Fruit fly (Drosophila melanogaster) whole organism, prepupa: ENCODE measurements around the gene Ca-beta.

Source experiments
- Blimp-1 ChIP-seq: fragments of 200-800 bp; sonication (Bioruptor generic); optimal IDR thresholded peaks from 3 replicates; lab custom pipeline; 2017; ENCODE audit warnings: missing biosample characterization, missing genetic modification characterization, mild to moderate bottlenecking, moderate library complexity, missing genetic modification reagents
- CG11294 ChIP-seq: fragments of 200-800 bp; sonication (Bioruptor generic); IDR thresholded peaks from 2 replicates; pipeline ENCODE4 v1.3.6; 2022; ENCODE audit warnings: missing biosample characterization, missing genetic modification characterization
- CG15336 ChIP-seq: fragments of 200-800 bp; sonication (Bioruptor generic); IDR thresholded peaks from 2 replicates; pipeline ENCODE4 v1.3.6; 2022; ENCODE audit warnings: missing biosample characterization, missing genetic modification characterization
- CG1621 ChIP-seq: fragments of 200-800 bp; sonication (Bioruptor generic); optimal IDR thresholded peaks from 3 replicates; lab custom pipeline; 2018; ENCODE audit warnings: missing biosample characterization, mild to moderate bottlenecking, missing genetic modification characterization
- CG16779 ChIP-seq: fragments of 200-800 bp; sonication (Bioruptor generic); optimal IDR thresholded peaks from 3 replicates; lab custom pipeline; 2017; ENCODE audit warnings: missing biosample characterization, mild to moderate bottlenecking, missing genetic modification characterization
- CG3032 ChIP-seq: fragments of 200-800 bp; optimal IDR thresholded peaks from 2 replicates; lab custom pipeline; 2019; ENCODE audit warnings: missing biosample characterization, mild to moderate bottlenecking, missing genetic modification characterization, moderate library complexity
- CG31627 ChIP-seq: fragments of 200-800 bp; sonication (Bioruptor generic); optimal IDR thresholded peaks from 3 replicates; lab custom pipeline; 2016; ENCODE audit warnings: missing biosample characterization, missing genetic modification characterization
- CG32006 ChIP-seq: fragments of 200-800 bp; sonication (Bioruptor generic); optimal IDR thresholded peaks from 3 replicates; lab custom pipeline; 2017; ENCODE audit warnings: missing biosample characterization, mild to moderate bottlenecking, missing genetic modification characterization
- CG34406 ChIP-seq: fragments of 200-800 bp; sonication (Bioruptor generic); optimal IDR thresholded peaks from 3 replicates; lab custom pipeline; 2016; ENCODE audit warnings: missing biosample characterization, missing genetic modification characterization
- CG3919 ChIP-seq: fragments of 200-800 bp; sonication (Bioruptor generic); optimal IDR thresholded peaks from 3 replicates; lab custom pipeline; 2016; ENCODE audit warnings: missing biosample characterization, missing genetic modification characterization
- CG4318 ChIP-seq: fragments of 200-800 bp; sonication (Bioruptor generic); optimal IDR thresholded peaks from 3 replicates; lab custom pipeline; 2017; ENCODE audit warnings: missing biosample characterization, mild to moderate bottlenecking, missing genetic modification characterization
- CG6163 ChIP-seq: fragments of 200-800 bp; sonication (Bioruptor generic); IDR thresholded peaks from 3 replicates; pipeline ENCODE4 v1.3.6; 2022; ENCODE audit warnings: missing biosample characterization, missing genetic modification characterization
- CG6276 ChIP-seq: fragments of 200-800 bp; sonication (Bioruptor generic); optimal IDR thresholded peaks from 2 replicates; lab custom pipeline; 2017; ENCODE audit warnings: missing biosample characterization, mild to moderate bottlenecking, missing genetic modification characterization
- CG6792 ChIP-seq: fragments of 200-800 bp; sonication (Bioruptor generic); optimal IDR thresholded peaks from 3 replicates; lab custom pipeline; 2016; ENCODE audit warnings: missing biosample characterization, missing genetic modification characterization
- CG6808 ChIP-seq: fragments of 200-800 bp; sonication (Bioruptor generic); optimal IDR thresholded peaks from 3 replicates; lab custom pipeline; 2017; ENCODE audit warnings: missing biosample characterization, missing genetic modification characterization, mild to moderate bottlenecking, moderate library complexity, missing genetic modification reagents
- CG6854 ChIP-seq: fragments of 200-800 bp; sonication (Bioruptor generic); optimal IDR thresholded peaks from 2 replicates; lab custom pipeline; 2017; ENCODE audit warnings: missing biosample characterization, mild to moderate bottlenecking, missing genetic modification characterization
- CG7368 ChIP-seq: fragments of 200-800 bp; sonication (Bioruptor generic); optimal IDR thresholded peaks from 3 replicates; lab custom pipeline; 2016; ENCODE audit warnings: missing biosample characterization, missing genetic modification characterization
- CG8119 ChIP-seq: fragments of 200-800 bp; sonication (Bioruptor generic); IDR thresholded peaks from 3 replicates; pipeline ENCODE4 v1.3.6; 2022; ENCODE audit warnings: missing biosample characterization, missing genetic modification characterization
- CG8632 ChIP-seq: fragments of 200-800 bp; sonication (Bioruptor generic); optimal IDR thresholded peaks from 3 replicates; lab custom pipeline; 2016; ENCODE audit warnings: missing biosample characterization, missing genetic modification characterization
- CG9139 ChIP-seq: fragments of 200-800 bp; sonication (Bioruptor generic); optimal IDR thresholded peaks from 3 replicates; lab custom pipeline; 2017; ENCODE audit warnings: missing biosample characterization, mild to moderate bottlenecking, missing genetic modification characterization
- Eip75B ChIP-seq: fragments of 200-800 bp; sonication (Bioruptor generic); optimal IDR thresholded peaks from 3 replicates; lab custom pipeline; 2016; ENCODE audit warnings: missing biosample characterization, missing genetic modification characterization
- Eip78C ChIP-seq: fragments of 200-800 bp; sonication (Bioruptor generic); peaks from one replicate; lab custom pipeline; 2016; ENCODE audit warnings: missing biosample characterization, missing genetic modification characterization
- Eip93F ChIP-seq: fragments of 200-800 bp; sonication (Bioruptor generic); optimal IDR thresholded peaks from 2 replicates; lab custom pipeline; 2016; ENCODE audit warnings: missing biosample characterization, mild to moderate bottlenecking, missing genetic modification characterization
- Ets21C ChIP-seq: fragments of 200-800 bp; sonication (Bioruptor generic); optimal IDR thresholded peaks from 3 replicates; lab custom pipeline; 2016; ENCODE audit warnings: missing biosample characterization, missing genetic modification characterization
- Ets96B ChIP-seq: fragments of 200-800 bp; optimal IDR thresholded peaks from 2 replicates; lab custom pipeline; 2019; ENCODE audit warnings: missing biosample characterization, mild to moderate bottlenecking, missing genetic modification characterization, moderate library complexity
- Gug ChIP-seq: fragments of 200-800 bp; sonication (Bioruptor generic); IDR thresholded peaks from 2 replicates; pipeline ENCODE4 v1.3.6; 2022; ENCODE audit warnings: missing biosample characterization, missing genetic modification characterization
- Hr38 ChIP-seq: sonication (Bioruptor generic); optimal IDR thresholded peaks from 2 replicates; lab custom pipeline; 2016; ENCODE audit warnings: missing biosample characterization, missing genetic modification characterization
- Hr39 ChIP-seq: fragments of 200-800 bp; sonication (Bioruptor generic); optimal IDR thresholded peaks from 2 replicates; lab custom pipeline; 2016; ENCODE audit warnings: missing biosample characterization, missing genetic modification characterization
- Hr4 ChIP-seq: fragments of 200-800 bp; sonication (Bioruptor generic); optimal IDR thresholded peaks from 3 replicates; lab custom pipeline; 2016; ENCODE audit warnings: missing biosample characterization, missing genetic modification characterization
- Lpt ChIP-seq: fragments of 200-800 bp; sonication (Bioruptor generic); optimal IDR thresholded peaks from 3 replicates; lab custom pipeline; 2016; ENCODE audit warnings: missing biosample characterization, missing genetic modification characterization
- Met ChIP-seq: fragments of 200-800 bp; sonication (Bioruptor generic); optimal IDR thresholded peaks from 3 replicates; lab custom pipeline; 2016; ENCODE audit warnings: missing biosample characterization, missing genetic modification characterization
- OdsH ChIP-seq: fragments of 200-800 bp; sonication (Bioruptor generic); optimal IDR thresholded peaks from 3 replicates; lab custom pipeline; 2016; ENCODE audit warnings: missing biosample characterization, missing genetic modification characterization
- Smox ChIP-seq: fragments of 200-800 bp; sonication (Bioruptor generic); optimal IDR thresholded peaks from 3 replicates; lab custom pipeline; 2016; ENCODE audit warnings: missing biosample characterization, missing genetic modification characterization
- Sox102F ChIP-seq: fragments of 200-800 bp; sonication (Bioruptor generic); optimal IDR thresholded peaks from 2 replicates; lab custom pipeline; 2016; ENCODE audit warnings: missing biosample characterization, mild to moderate bottlenecking, missing genetic modification characterization
- Sox14 ChIP-seq: fragments of 200-800 bp; sonication (Bioruptor generic); optimal IDR thresholded peaks from 3 replicates; lab custom pipeline; 2016; ENCODE audit warnings: missing biosample characterization, missing genetic modification characterization
- Sox15 ChIP-seq: fragments of 200-800 bp; sonication (Bioruptor generic); optimal IDR thresholded peaks from 3 replicates; lab custom pipeline; 2016; ENCODE audit warnings: missing biosample characterization, missing genetic modification characterization
- achi ChIP-seq: fragments of 200-800 bp; sonication (Bioruptor generic); optimal IDR thresholded peaks from 3 replicates; lab custom pipeline; 2016; ENCODE audit warnings: missing biosample characterization, missing genetic modification characterization
- cyc ChIP-seq: fragments of 200-800 bp; sonication (Bioruptor generic); optimal IDR thresholded peaks from 3 replicates; lab custom pipeline; 2016; ENCODE audit warnings: missing biosample characterization, missing genetic modification characterization
- dac ChIP-seq: fragments of 200-800 bp; sonication (Bioruptor generic); optimal IDR thresholded peaks from 2 replicates; lab custom pipeline; 2017; ENCODE audit warnings: missing biosample characterization, mild to moderate bottlenecking, missing genetic modification characterization
- dsx ChIP-seq: fragments of 200-800 bp; optimal IDR thresholded peaks from 3 replicates; lab custom pipeline; 2019; ENCODE audit warnings: missing biosample characterization, mild to moderate bottlenecking, missing genetic modification characterization, moderate library complexity; ENCODE audit not compliant: poor library complexity, severe bottlenecking
- eg ChIP-seq: fragments of 200-800 bp; sonication (Bioruptor generic); IDR thresholded peaks from 3 replicates; pipeline ENCODE4 v1.3.6; 2022; ENCODE audit warnings: missing biosample characterization, missing genetic modification characterization
- esn ChIP-seq: fragments of 200-800 bp; sonication (Bioruptor generic); optimal IDR thresholded peaks from 2 replicates; lab custom pipeline; 2016; ENCODE audit warnings: missing biosample characterization, mild to moderate bottlenecking, missing genetic modification characterization, moderate library complexity
- fd59A ChIP-seq: fragments of 200-800 bp; sonication (Bioruptor generic); optimal IDR thresholded peaks from 2 replicates; lab custom pipeline; 2017; ENCODE audit warnings: missing biosample characterization, mild to moderate bottlenecking, missing genetic modification characterization, missing genetic modification reagents
- fkh ChIP-seq: fragments of 200-800 bp; sonication (Bioruptor generic); optimal IDR thresholded peaks from 3 replicates; lab custom pipeline; 2017; ENCODE audit warnings: missing biosample characterization, mild to moderate bottlenecking, missing genetic modification characterization, moderate library complexity
- lz ChIP-seq: fragments of 200-800 bp; sonication (Bioruptor generic); optimal IDR thresholded peaks from 3 replicates; lab custom pipeline; 2016; ENCODE audit warnings: missing biosample characterization, missing genetic modification characterization
- net ChIP-seq: fragments of 200-800 bp; sonication (Bioruptor generic); optimal IDR thresholded peaks from 3 replicates; lab custom pipeline; 2016; ENCODE audit warnings: missing biosample characterization, missing genetic modification characterization
- salr ChIP-seq, 2 experiments: fragments of 200-800 bp; sonication (Bioruptor generic); optimal IDR thresholded peaks; 3 replicates each; lab custom pipeline; 2016 to 2018; ENCODE audit warnings: missing biosample characterization in 2 of 2, missing genetic modification characterization in 2 of 2, mild to moderate bottlenecking in 1 of 2
- spab ChIP-seq: fragments of 200-800 bp; sonication (Bioruptor generic); optimal IDR thresholded peaks from 2 replicates; lab custom pipeline; 2017; ENCODE audit warnings: missing biosample characterization, mild to moderate bottlenecking, missing genetic modification characterization, missing genetic modification reagents
- ss ChIP-seq, 2 experiments: fragments of 200-800 bp; sonication (Bioruptor generic); optimal IDR thresholded peaks; 2 replicates in 1 of 2; 3 replicates in 1 of 2; lab custom pipeline; 2017 to 2018; ENCODE audit warnings: mild to moderate bottlenecking in 2 of 2, missing biosample characterization in 2 of 2, missing genetic modification characterization in 2 of 2, moderate library complexity in 1 of 2
- svp ChIP-seq: fragments of 200-800 bp; sonication (Bioruptor generic); peaks from one replicate; lab custom pipeline; 2016; ENCODE audit warnings: missing biosample characterization, missing genetic modification characterization
- topi ChIP-seq: fragments of 200-800 bp; sonication (Bioruptor generic); optimal IDR thresholded peaks from 3 replicates; lab custom pipeline; 2016; ENCODE audit warnings: missing biosample characterization, missing genetic modification characterization
- vri ChIP-seq: fragments of 200-800 bp; sonication (Bioruptor generic); optimal IDR thresholded peaks from 3 replicates; lab custom pipeline; 2016; ENCODE audit warnings: missing biosample characterization, mild to moderate bottlenecking, missing genetic modification characterization

Gene Ca-beta

dm6 chr2L:11184144-11184543 is 19.2 kb downstream of the Ca-beta start:
- peak; percentile 81 for TF ChIP-seq net (GFP tag; lab: Kevin White, UChicago)
- peak; percentile 83 for TF ChIP-seq CG8119 (GFP tag; lab: Robert Waterston, UW)
- TF ChIP-seq CG3919 (GFP tag; lab: Kevin White, UChicago): peak; percentile 91
- TF ChIP-seq cyc: peak; percentile 79
- TF ChIP-seq CG15336 (GFP tag; lab: Robert Waterston, UW): peak; percentile 80
- TF ChIP-seq CG6163: peak; percentile 88
- no peak for TF ChIP-seq fkh (GFP tag; lab: Kevin White, UChicago)
- TF ChIP-seq topi: peak; percentile 82
- peak; percentile 81 for TF ChIP-seq Sox102F (GFP tag; lab: Kevin White, UChicago)
- peak; percentile 83 for TF ChIP-seq CG34406
- TF ChIP-seq esn (GFP tag; lab: Kevin White, UChicago): peak; percentile 89
- TF ChIP-seq CG8632 (GFP tag; lab: Kevin White, UChicago): peak; percentile 83
- TF ChIP-seq vri (GFP tag; lab: Kevin White, UChicago): peak; percentile 71
- peak; percentile 60 for TF ChIP-seq Sox15 (GFP tag; lab: Kevin White, UChicago)
- peak; percentile 81 for TF ChIP-seq lz (GFP tag; lab: Kevin White, UChicago)
- TF ChIP-seq Gug (GFP tag; lab: Robert Waterston, UW): peak; percentile 66
- TF ChIP-seq Eip78C (GFP tag; lab: Kevin White, UChicago): peak; percentile 97
- TF ChIP-seq CG1621: peak; percentile 79
- peak; percentile 65 for TF ChIP-seq CG7368 (GFP tag; lab: Kevin White, UChicago)
- peak; percentile 72 for TF ChIP-seq Hr4 (GFP tag; lab: Kevin White, UChicago)
- peak; percentile 91 for TF ChIP-seq Eip75B (GFP tag; lab: Kevin White, UChicago)
- peak; percentile 62 for TF ChIP-seq CG16779 (tag; lab: Kevin White, UChicago)
- peak; percentile 30 for TF ChIP-seq CG6854 (GFP tag; lab: Kevin White, UChicago)
- TF ChIP-seq CG9139 (GFP tag; lab: Kevin White, UChicago): peak; percentile 67
- peak; percentile 82 to 83 for TF ChIP-seq ss (GFP tag; optimal IDR thresholded peaks at IDR 0.05; lab: Kevin White, UChicago)
- TF ChIP-seq Ets96B (tag; lab: Kevin White, UChicago): peak; percentile 91
- peak; percentile 69 for TF ChIP-seq Lpt (GFP tag; lab: Kevin White, UChicago)
- peak; percentile 85 for TF ChIP-seq achi (GFP tag; lab: Kevin White, UChicago)
- TF ChIP-seq svp (GFP tag; lab: Kevin White, UChicago): peak; percentile 92
- peak; percentile 87 for TF ChIP-seq fd59A
- TF ChIP-seq CG6792 (GFP tag; lab: Kevin White, UChicago): peak; percentile 84
- TF ChIP-seq eg (GFP tag; lab: Robert Waterston, UW): peak; percentile 84
- peak; percentile 83 for TF ChIP-seq dsx (GFP tag; lab: Kevin White, UChicago)
- TF ChIP-seq CG11294: peak; percentile 56; the same call in 1 of the 2 replicates
- TF ChIP-seq Smox: peak; percentile 79
- TF ChIP-seq Sox14 (GFP tag; lab: Kevin White, UChicago): peak; percentile 83
- peak; percentile 3 for TF ChIP-seq Blimp-1 (GFP tag; lab: Kevin White, UChicago)
- peak; percentile 59 for TF ChIP-seq CG4318 (GFP tag; lab: Kevin White, UChicago)
- TF ChIP-seq CG6808: peak; percentile 86
- peak; percentile 91 for TF ChIP-seq CG3032 (tag; lab: Kevin White, UChicago)
- peak; percentile 81 for TF ChIP-seq Hr39
- TF ChIP-seq dac: peak; percentile 52
- peak; percentile 87 for TF ChIP-seq Met
- peak; percentile 74 to 83 for TF ChIP-seq salr (GFP tag; optimal IDR thresholded peaks at IDR 0.05; lab: Kevin White, UChicago)
- peak; percentile 87 for TF ChIP-seq spab (GFP tag; lab: Kevin White, UChicago)
- TF ChIP-seq CG31627 (GFP tag; lab: Kevin White, UChicago): peak; percentile 79
- TF ChIP-seq CG6276 (GFP tag; lab: Kevin White, UChicago): peak; percentile 79
- TF ChIP-seq Eip93F: peak; percentile 4
- peak; percentile 87 for TF ChIP-seq OdsH (GFP tag; lab: Kevin White, UChicago)
- peak; percentile 82 for TF ChIP-seq CG32006 (GFP tag; lab: Kevin White, UChicago)
- TF ChIP-seq Hr38 (GFP tag; lab: Kevin White, UChicago): no peak
- peak; percentile 68 for TF ChIP-seq Ets21C (GFP tag; lab: Kevin White, UChicago)
